Fruit fly (Drosophila melanogaster) whole organism, prepupa: ENCODE data around the gene nenya.

Experiments used
- CG31627 ChIP-seq: fragments of 200-800 bp; sonication (Bioruptor generic); optimal IDR thresholded peaks from 3 replicates; lab custom pipeline; 2016; ENCODE audit warnings: missing biosample characterization, missing genetic modification characterization
- CG8632 ChIP-seq: fragments of 200-800 bp; sonication (Bioruptor generic); optimal IDR thresholded peaks from 3 replicates; lab custom pipeline; 2016; ENCODE audit warnings: missing biosample characterization, missing genetic modification characterization
- achi ChIP-seq: fragments of 200-800 bp; sonication (Bioruptor generic); optimal IDR thresholded peaks from 3 replicates; lab custom pipeline; 2016; ENCODE audit warnings: missing biosample characterization, missing genetic modification characterization
- dac ChIP-seq: fragments of 200-800 bp; sonication (Bioruptor generic); optimal IDR thresholded peaks from 2 replicates; lab custom pipeline; 2017; ENCODE audit warnings: missing biosample characterization, mild to moderate bottlenecking, missing genetic modification characterization
- lz ChIP-seq: fragments of 200-800 bp; sonication (Bioruptor generic); optimal IDR thresholded peaks from 3 replicates; lab custom pipeline; 2016; ENCODE audit warnings: missing biosample characterization, missing genetic modification characterization
- svp ChIP-seq: fragments of 200-800 bp; sonication (Bioruptor generic); peaks from one replicate; lab custom pipeline; 2016; ENCODE audit warnings: missing biosample characterization, missing genetic modification characterization
- vri ChIP-seq: fragments of 200-800 bp; sonication (Bioruptor generic); optimal IDR thresholded peaks from 3 replicates; lab custom pipeline; 2016; ENCODE audit warnings: missing biosample characterization, mild to moderate bottlenecking, missing genetic modification characterization

dm6 chr3R:27905695-27906094, 22.3 kb downstream of the nenya start, which contains the start of gene CG34353:
- TF ChIP-seq CG31627 (GFP tag; lab: Kevin White, UChicago) (no peak), dac (GFP tag; lab: Kevin White, UChicago) (no peak), CG8632 (GFP tag; lab: Kevin White, UChicago) (no peak), vri (GFP tag; lab: Kevin White, UChicago) (no peak), lz (GFP tag; lab: Kevin White, UChicago) (no peak), svp (GFP tag; lab: Kevin White, UChicago) (no peak), achi (GFP tag; lab: Kevin White, UChicago) (no peak)
